Fruit fly (Drosophila melanogaster) whole organism, embryonic: ENCODE results near the gene CG1632.

Experiments used
- Ada2b ChIP-seq: fragments of 200-800 bp; sonication (Bioruptor generic); IDR thresholded peaks from 2 replicates; pipeline ENCODE4 v1.3.6; 2022; ENCODE audit warnings: missing biosample characterization, missing genetic modification characterization
- Antp ChIP-seq: fragments of 200-800 bp; sonication (Bioruptor generic); optimal IDR thresholded peaks from 3 replicates; lab custom pipeline; 2016; ENCODE audit warnings: missing biosample characterization, missing genetic modification characterization
- Atf-2 ChIP-seq: fragments of 200-800 bp; sonication (Bioruptor generic); optimal IDR thresholded peaks from 2 replicates; lab custom pipeline; 2016; ENCODE audit warnings: missing biosample characterization, missing genetic modification characterization
- B-H2 ChIP-seq: fragments of 200-800 bp; sonication (Bioruptor generic); optimal IDR thresholded peaks from 2 replicates; lab custom pipeline; 2018; ENCODE audit warnings: missing biosample characterization, mild to moderate bottlenecking, missing genetic modification characterization
- Blimp-1 ChIP-seq: fragments of 200-800 bp; sonication (Bioruptor generic); optimal IDR thresholded peaks from 3 replicates; lab custom pipeline; 2018; ENCODE audit warnings: missing biosample characterization, missing genetic modification characterization, mild to moderate bottlenecking, moderate library complexity, missing genetic modification reagents
- CG10321 ChIP-seq: fragments of 200-800 bp; sonication (Bioruptor generic); IDR thresholded peaks from 2 replicates; pipeline ENCODE4 v1.3.6; 2022; ENCODE audit warnings: missing biosample characterization, missing genetic modification characterization
- CG10462 ChIP-seq: fragments of 200-800 bp; sonication (Bioruptor generic); optimal IDR thresholded peaks from 2 replicates; lab custom pipeline; 2016; ENCODE audit warnings: missing biosample characterization, missing genetic modification characterization
- CG11247 ChIP-seq: fragments of 200-800 bp; sonication (Bioruptor generic); IDR thresholded peaks from 2 replicates; pipeline ENCODE4 v1.3.6; 2022; ENCODE audit warnings: missing biosample characterization, missing genetic modification characterization
- CG12104 ChIP-seq: fragments of 200-800 bp; sonication (Bioruptor generic); optimal IDR thresholded peaks from 3 replicates; lab custom pipeline; 2016; ENCODE audit warnings: missing biosample characterization, missing genetic modification characterization
- CG12236 ChIP-seq: fragments of 200-800 bp; sonication (Bioruptor generic); optimal IDR thresholded peaks from 2 replicates; lab custom pipeline; 2016; ENCODE audit warnings: missing biosample characterization, missing genetic modification characterization
- CG13424 ChIP-seq: fragments of 200-800 bp; sonication (Bioruptor generic); optimal IDR thresholded peaks from 2 replicates; lab custom pipeline; 2019; ENCODE audit warnings: missing biosample characterization, mild to moderate bottlenecking, missing genetic modification characterization, moderate library complexity
- CG14710 ChIP-seq: fragments of 200-800 bp; sonication (Bioruptor generic); optimal IDR thresholded peaks from 3 replicates; lab custom pipeline; 2019; ENCODE audit warnings: missing biosample characterization, mild to moderate bottlenecking, missing genetic modification characterization, moderate library complexity
- CG16779 ChIP-seq: fragments of 200-800 bp; sonication (Bioruptor generic); IDR thresholded peaks from 2 replicates; pipeline ENCODE4 v1.3.6; 2022; ENCODE audit warnings: missing biosample characterization, missing genetic modification characterization
- CG17359 ChIP-seq: fragments of 200-800 bp; sonication (Bioruptor generic); optimal IDR thresholded peaks from 3 replicates; lab custom pipeline; 2018; ENCODE audit warnings: missing biosample characterization, mild to moderate bottlenecking, missing genetic modification characterization, moderate library complexity
- CG17612 ChIP-seq: fragments of 200-800 bp; sonication (Bioruptor generic); IDR thresholded peaks from 2 replicates; pipeline ENCODE4 v1.3.6; 2022; ENCODE audit warnings: missing biosample characterization, missing genetic modification characterization
- CG30403 ChIP-seq: fragments of 200-800 bp; sonication (Bioruptor generic); optimal IDR thresholded peaks from 3 replicates; lab custom pipeline; 2016; ENCODE audit warnings: missing biosample characterization, missing genetic modification characterization
- CG31224 ChIP-seq: fragments of 200-800 bp; sonication (Bioruptor generic); IDR thresholded peaks from 2 replicates; pipeline ENCODE4 v1.3.6; 2022; ENCODE audit warnings: missing biosample characterization, missing genetic modification characterization
- CG34224 ChIP-seq: fragments of 200-800 bp; sonication (Bioruptor generic); IDR thresholded peaks from 3 replicates; pipeline ENCODE4 v1.3.6; 2022; ENCODE audit warnings: missing biosample characterization, missing genetic modification characterization; ENCODE audit not compliant: partially characterized antibody
- CG42726 ChIP-seq: fragments of 200-800 bp; sonication (Bioruptor generic); IDR thresholded peaks from 2 replicates; pipeline ENCODE4 v1.3.6; 2022; ENCODE audit warnings: missing biosample characterization, missing genetic modification characterization; ENCODE audit not compliant: partially characterized antibody
- CG4282 ChIP-seq: fragments of 200-800 bp; sonication (Bioruptor generic); optimal IDR thresholded peaks from 2 replicates; lab custom pipeline; 2016; ENCODE audit warnings: missing biosample characterization, missing genetic modification characterization
- CG4360 ChIP-seq: fragments of 200-800 bp; sonication (Bioruptor generic); IDR thresholded peaks from 2 replicates; pipeline ENCODE4 v1.3.6; 2022; ENCODE audit warnings: missing biosample characterization, missing genetic modification characterization
- CG5245 ChIP-seq: fragments of 200-800 bp; sonication (Bioruptor generic); optimal IDR thresholded peaks from 3 replicates; lab custom pipeline; 2016; ENCODE audit warnings: missing biosample characterization, missing genetic modification characterization
- CG6813 ChIP-seq: fragments of 200-800 bp; sonication (Bioruptor generic); optimal IDR thresholded peaks from 2 replicates; lab custom pipeline; 2017; ENCODE audit warnings: missing biosample characterization, missing genetic modification characterization, mild to moderate bottlenecking, moderate library complexity, missing genetic modification reagents
- CG7987 ChIP-seq: fragments of 200-800 bp; sonication (Bioruptor generic); optimal IDR thresholded peaks from 2 replicates; lab custom pipeline; 2018; ENCODE audit warnings: missing biosample characterization, mild to moderate bottlenecking, missing genetic modification characterization, moderate library complexity
- E2f2 ChIP-seq: fragments of 200-800 bp; sonication (Bioruptor generic); IDR thresholded peaks from 2 replicates; pipeline ENCODE4 v1.3.6; 2022; ENCODE audit warnings: missing biosample characterization, missing genetic modification characterization
- Fer2 ChIP-seq: fragments of 200-800 bp; sonication (Bioruptor generic); optimal IDR thresholded peaks from 2 replicates; lab custom pipeline; 2018; ENCODE audit warnings: missing biosample characterization, mild to moderate bottlenecking, missing genetic modification characterization, moderate library complexity
- Gug ChIP-seq: fragments of 200-800 bp; sonication (Bioruptor generic); IDR thresholded peaks from 4 replicates; pipeline ENCODE4 v1.3.6; 2022; ENCODE audit warnings: missing biosample characterization, missing genetic modification characterization
- Hr51 ChIP-seq, 2 experiments: fragments of 200-800 bp; sonication (Bioruptor generic); optimal IDR thresholded peaks; 2 replicates in 1 of 2; 3 replicates in 1 of 2; lab custom pipeline; 2016 to 2018; ENCODE audit warnings: missing biosample characterization in 2 of 2, missing genetic modification characterization in 2 of 2, mild to moderate bottlenecking in 1 of 2, moderate library complexity in 1 of 2
- Hr78 ChIP-seq, 2 experiments: fragments of 200-800 bp in 1 of 2; fragments of >200 bp in 1 of 2; sonication (Bioruptor generic) in 1 of 2; optimal IDR thresholded peaks; 2 replicates each; lab custom pipeline; 2017 to 2019; ENCODE audit warnings: missing biosample characterization in 2 of 2, missing genetic modification characterization in 2 of 2, mild to moderate bottlenecking in 1 of 2, moderate library complexity in 1 of 2
- Lhr ChIP-seq: fragments of 200-800 bp; sonication (Bioruptor generic); optimal IDR thresholded peaks from 3 replicates; lab custom pipeline; 2017; ENCODE audit warnings: mild to moderate bottlenecking, missing biosample characterization, missing genetic modification reagents, missing genetic modification characterization
- NC2α ChIP-seq: fragments of 200-800 bp; sonication (Bioruptor generic); optimal IDR thresholded peaks from 2 replicates; lab custom pipeline; 2016; ENCODE audit warnings: missing biosample characterization, missing genetic modification characterization
- Oli ChIP-seq: fragments of 200-800 bp; sonication (Bioruptor generic); optimal IDR thresholded peaks from 2 replicates; lab custom pipeline; 2018; ENCODE audit warnings: missing biosample characterization, mild to moderate bottlenecking, missing genetic modification characterization, moderate library complexity
- Rx ChIP-seq: fragments of 200-800 bp; sonication (Bioruptor generic); IDR thresholded peaks from 2 replicates; pipeline ENCODE4 v1.3.6; 2022; ENCODE audit warnings: missing biosample characterization, missing genetic modification characterization
- Six4 ChIP-seq: fragments of 200-800 bp; sonication (Bioruptor generic); optimal IDR thresholded peaks from 2 replicates; lab custom pipeline; 2016; ENCODE audit warnings: missing biosample characterization, missing genetic modification characterization
- Taf1 ChIP-seq: fragments of 200-800 bp; sonication (Bioruptor generic); IDR thresholded peaks from 2 replicates; pipeline ENCODE4 v1.3.6; 2022; ENCODE audit warnings: missing biosample characterization, missing genetic modification characterization
- Xbp1 ChIP-seq: fragments of 200-800 bp; sonication (Bioruptor generic); optimal IDR thresholded peaks from 3 replicates; lab custom pipeline; 2016; ENCODE audit warnings: missing biosample characterization, mild to moderate bottlenecking, missing genetic modification characterization
- abd-A ChIP-seq: fragments of 200-800 bp; sonication (Bioruptor generic); optimal IDR thresholded peaks from 3 replicates; lab custom pipeline; 2019; ENCODE audit warnings: missing biosample characterization, mild to moderate bottlenecking, missing genetic modification characterization, moderate library complexity
- ara ChIP-seq: fragments of 200-800 bp; sonication (Bioruptor generic); IDR thresholded peaks from 2 replicates; pipeline ENCODE4 v1.3.6; 2022; ENCODE audit warnings: missing biosample characterization, missing genetic modification characterization
- ato ChIP-seq: fragments of 200-800 bp; sonication (Bioruptor generic); IDR thresholded peaks from 2 replicates; pipeline ENCODE4 v1.3.6; 2022; ENCODE audit warnings: missing biosample characterization, missing genetic modification characterization; ENCODE audit not compliant: partially characterized antibody
- disco-r ChIP-seq: fragments of 200-800 bp; sonication (Bioruptor generic); optimal IDR thresholded peaks from 2 replicates; lab custom pipeline; 2016; ENCODE audit warnings: missing biosample characterization, missing genetic modification characterization
- fd102C ChIP-seq: fragments of 200-800 bp; sonication (Bioruptor generic); optimal IDR thresholded peaks from 2 replicates; lab custom pipeline; 2018; ENCODE audit warnings: missing biosample characterization, mild to moderate bottlenecking, missing genetic modification characterization, moderate library complexity
- lov ChIP-seq, 2 experiments: fragments of 200-800 bp in 1 of 2; fragments of >200 bp in 1 of 2; sonication (Bioruptor generic) in 1 of 2; IDR thresholded peaks in 1 of 2; optimal IDR thresholded peaks in 1 of 2; 2 replicates in 1 of 2; 3 replicates in 1 of 2; pipeline versions ENCODE4 v1.3.6 to Lab custom; 2017 to 2022; ENCODE audit warnings: missing biosample characterization in 1 of 2, missing genetic modification characterization in 1 of 2
- pnt ChIP-seq: fragments of 200-800 bp; sonication (Bioruptor generic); optimal IDR thresholded peaks from 3 replicates; lab custom pipeline; 2016; ENCODE audit warnings: missing biosample characterization, missing genetic modification characterization
- ranshi ChIP-seq: fragments of 200-800 bp; sonication (Bioruptor generic); IDR thresholded peaks from 2 replicates; pipeline ENCODE4 v1.3.6; 2022; ENCODE audit warnings: missing biosample characterization, missing genetic modification characterization
- repo ChIP-seq: fragments of 200-800 bp; sonication (Bioruptor generic); optimal IDR thresholded peaks from 2 replicates; lab custom pipeline; 2016; ENCODE audit warnings: missing biosample characterization, missing genetic modification characterization
- slou ChIP-seq: fragments of 200-800 bp; sonication (Bioruptor generic); optimal IDR thresholded peaks from 3 replicates; lab custom pipeline; 2016; ENCODE audit warnings: missing biosample characterization, missing genetic modification characterization
- slp2 ChIP-seq: fragments of 200-800 bp; sonication (Bioruptor generic); optimal IDR thresholded peaks from 2 replicates; lab custom pipeline; 2016; ENCODE audit warnings: missing biosample characterization, missing genetic modification characterization
- tgo ChIP-seq: fragments of 200-800 bp; sonication (Bioruptor generic); IDR thresholded peaks from 3 replicates; pipeline ENCODE4 v1.3.6; 2022; ENCODE audit warnings: missing biosample characterization, missing genetic modification characterization
- tna ChIP-seq: fragments of 200-800 bp; sonication (Bioruptor generic); IDR thresholded peaks from 2 replicates; pipeline ENCODE4 v1.3.6; 2022; ENCODE audit warnings: missing biosample characterization, missing genetic modification characterization; ENCODE audit not compliant: partially characterized antibody
- zen2 ChIP-seq: fragments of 200-800 bp; sonication (Bioruptor generic); IDR thresholded peaks from 3 replicates; pipeline ENCODE4 v1.3.6; 2022; ENCODE audit warnings: missing biosample characterization, missing genetic modification characterization; ENCODE audit not compliant: partially characterized antibody
- zfh1 ChIP-seq: fragments of 200-800 bp; sonication (Bioruptor generic); IDR thresholded peaks from 3 replicates; pipeline ENCODE4 v1.3.6; 2022; ENCODE audit warnings: missing biosample characterization, missing genetic modification characterization

The CG1632 gene

dm6 chrX:8233167-8233566 lies 19.3 kb upstream of the CG1632 start (continued):
- TF ChIP-seq CG10462 (GFP tag; lab: Kevin White, UChicago) (no peak), slou (GFP tag; lab: Kevin White, UChicago) (no peak), CG12104 (GFP tag; lab: Kevin White, UChicago) (no peak), ara (no peak), Ada2b (no peak), Xbp1 (GFP tag; lab: Kevin White, UChicago) (peak; percentile 20), CG31224 (no peak), pnt (GFP tag; lab: Kevin White, UChicago) (no peak), repo (no peak), CG4360 (GFP tag; lab: Robert Waterston, UW) (no peak), Oli (tag; lab: Kevin White, UChicago) (no peak), Antp (no peak), Six4 (GFP tag; lab: Kevin White, UChicago) (no peak), zen2 (GFP tag; lab: Robert Waterston, UW) (no peak), CG34224 (GFP tag; lab: Robert Waterston, UW) (no peak), zfh1 (GFP tag; lab: Robert Waterston, UW) (no peak), slp2 (GFP tag; lab: Kevin White, UChicago) (no peak), CG11247 (GFP tag; lab: Robert Waterston, UW) (no peak), ato (GFP tag; lab: Robert Waterston, UW) (no peak), Hr78 (GFP tag; optimal IDR thresholded peaks at IDR 0.05; lab: Kevin White, UChicago) (no peak), Taf1 (no peak; the same call in 1 of the 2 replicates), CG7987 (GFP tag; lab: Kevin White, UChicago) (no peak), B-H2 (peak; percentile 40), NC2α (GFP tag; lab: Kevin White, UChicago) (no peak), Hr51 (GFP tag; optimal IDR thresholded peaks at IDR 0.05; lab: Kevin White, UChicago) (no peak), lov (optimal IDR thresholded peaks at IDR 0.05; lab: Kevin White, UChicago) (no peak), lov (GFP tag; IDR thresholded peaks at IDR 0.05; lab: Robert Waterston, UW) (no peak), CG17359 (tag; lab: Kevin White, UChicago) (no peak), Blimp-1 (GFP tag; lab: Kevin White, UChicago) (no peak), disco-r (GFP tag; lab: Kevin White, UChicago) (no peak), Atf-2 (GFP tag; lab: Kevin White, UChicago) (no peak), tna (GFP tag; lab: Robert Waterston, UW) (no peak), CG30403 (GFP tag; lab: Kevin White, UChicago) (peak; percentile 41), CG13424 (tag; lab: Kevin White, UChicago) (peak; percentile 16), fd102C (GFP tag; lab: Kevin White, UChicago) (no peak), CG16779 (GFP tag; lab: Robert Waterston, UW) (no peak), CG14710 (tag; lab: Kevin White, UChicago) (no peak), CG6813 (peak; percentile 49), CG5245 (GFP tag; lab: Kevin White, UChicago) (no peak), CG4282 (GFP tag; lab: Kevin White, UChicago) (no peak), E2f2 (GFP tag; lab: Robert Waterston, UW) (no peak), CG10321 (GFP tag; lab: Robert Waterston, UW) (no peak), Lhr (GFP tag; lab: Kevin White, UChicago) (no peak), CG42726 (no peak), Gug (GFP tag; lab: Robert Waterston, UW) (no peak; the same call in 3 of the 4 replicates), tgo (GFP tag; lab: Robert Waterston, UW) (no peak), CG17612 (GFP tag; lab: Robert Waterston, UW) (no peak), CG12236 (GFP tag; lab: Kevin White, UChicago) (no peak), Rx (GFP tag; lab: Robert Waterston, UW) (no peak), ranshi (GFP tag; lab: Robert Waterston, UW) (no peak), Fer2 (tag; lab: Kevin White, UChicago) (no peak), abd-A (no peak)
